Worm (Caenorhabditis elegans): Measurements from ENCODE around the gene uda-1.

DNA sequence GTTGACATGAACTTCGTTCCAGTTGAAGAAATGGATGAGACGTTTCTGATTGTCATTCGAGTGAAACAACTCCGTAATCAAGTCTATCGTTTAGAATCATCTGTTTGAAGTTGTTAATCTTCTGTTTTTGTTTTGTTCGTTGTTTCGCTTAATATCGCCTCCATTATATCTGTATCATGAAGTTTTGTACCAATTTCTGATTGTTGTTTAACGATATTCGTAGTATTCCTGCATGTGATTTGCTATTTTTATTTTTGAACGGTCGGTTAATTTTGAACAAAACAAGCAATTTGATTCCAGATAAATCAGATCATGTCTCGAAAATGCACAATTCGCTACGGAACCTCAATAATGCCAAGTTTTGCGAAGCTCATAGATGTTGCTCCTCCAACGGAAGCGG is 22.0 kb upstream of the uda-1 start, which contains the start of gene C27H6.9:
- no peak for TF ChIP-seq efl-1 (GFP tag; optimal IDR thresholded peaks at IDR 0.05)
- no peak for TF ChIP-seq Y79H2A.3 (GFP tag; conservative IDR thresholded peaks at IDR 0.05)
- no peak for TF ChIP-seq F39B2.1 (GFP tag; IDR thresholded peaks at IDR 0.05)
- TF ChIP-seq T26A5.8 (tag; optimal IDR thresholded peaks at IDR 0.05): no peak
- no peak for TF ChIP-seq snpc-4 (GFP tag; optimal IDR thresholded peaks at IDR 0.05)
- no peak for TF ChIP-seq snpc-4 (tag; optimal IDR thresholded peaks at IDR 0.05)
- TF ChIP-seq him-1 (tag; optimal IDR thresholded peaks at IDR 0.05): no peak
- no peak for TF ChIP-seq let-607 (tag; optimal IDR thresholded peaks at IDR 0.05)
